Worm (Caenorhabditis elegans) whole organism, late embryonic: ENCODE results near the gene B0310.3.

Source experiments
- F13H6.1 ChIP-seq: sonication (generic microtip); optimal IDR thresholded peaks from 2 replicates; lab custom pipeline; 2016; ENCODE audit warnings: missing genetic modification characterization, missing compliant biosample characterization
- K09A11.1 ChIP-seq: sonication (generic microtip); optimal IDR thresholded peaks from 2 replicates; lab custom pipeline; 2017; ENCODE audit warnings: antibody characterized with exemption, mild to moderate bottlenecking, missing genetic modification characterization, missing compliant biosample characterization; ENCODE audit not compliant: insufficient read depth
- T23F11.4 ChIP-seq: fragments of 200-800 bp; sonication (Bioruptor generic); optimal IDR thresholded peaks from 2 replicates; lab custom pipeline; 2018; ENCODE audit warnings: mild to moderate bottlenecking, missing genetic modification characterization, missing compliant biosample characterization
- ahr-1 ChIP-seq: sonication (generic microtip); optimal IDR thresholded peaks from 2 replicates; lab custom pipeline; 2016; ENCODE audit warnings: missing genetic modification characterization, missing compliant biosample characterization
- ama-1 ChIP-seq: fragments of 150-350 bp; optimal IDR thresholded peaks from 2 replicates; lab custom pipeline; 2014
- ceh-18 ChIP-seq: sonication (generic microtip); optimal IDR thresholded peaks from 2 replicates; lab custom pipeline; 2016; ENCODE audit warnings: missing genetic modification characterization, missing compliant biosample characterization
- ceh-19 ChIP-seq: fragments of 200-800 bp; sonication (Bioruptor generic); optimal IDR thresholded peaks from 2 replicates; lab custom pipeline; 2018; ENCODE audit warnings: mild to moderate bottlenecking, missing genetic modification characterization, missing compliant biosample characterization
- ceh-22 ChIP-seq: sonication (generic microtip); optimal IDR thresholded peaks from 2 replicates; lab custom pipeline; 2017; ENCODE audit warnings: missing biosample characterization, missing genetic modification characterization
- ceh-24 ChIP-seq: sonication (generic microtip); optimal IDR thresholded peaks from 2 replicates; lab custom pipeline; 2016; ENCODE audit warnings: mild to moderate bottlenecking, missing genetic modification characterization, missing compliant biosample characterization
- ceh-31 ChIP-seq: sonication (generic microtip); optimal IDR thresholded peaks from 2 replicates; lab custom pipeline; 2016; ENCODE audit warnings: missing genetic modification characterization, missing compliant biosample characterization
- ceh-45 ChIP-seq: fragments of 200-800 bp; sonication (Bioruptor generic); IDR thresholded peaks from 2 replicates; pipeline ENCODE4 v1.3.6; 2022; ENCODE audit warnings: missing genetic modification reagents, missing genetic modification characterization, missing compliant biosample characterization
- ceh-48 ChIP-seq: sonication (generic microtip); optimal IDR thresholded peaks from 2 replicates; lab custom pipeline; 2016; ENCODE audit warnings: missing genetic modification characterization, inconsistent platforms, missing compliant biosample characterization
- ceh-6 ChIP-seq: fragments of 200-800 bp; sonication (Bioruptor generic); optimal IDR thresholded peaks from 2 replicates; lab custom pipeline; 2018; ENCODE audit warnings: mild to moderate bottlenecking, missing genetic modification characterization, missing compliant biosample characterization
- dve-1 ChIP-seq: sonication (generic microtip); optimal IDR thresholded peaks from 2 replicates; lab custom pipeline; 2017; ENCODE audit warnings: antibody characterized with exemption, mild to moderate bottlenecking, missing genetic modification characterization, missing compliant biosample characterization
- elt-4 ChIP-seq: sonication (generic microtip); optimal IDR thresholded peaks from 2 replicates; lab custom pipeline; 2016; ENCODE audit warnings: missing genetic modification characterization, missing compliant biosample characterization
- eyg-1 ChIP-seq: sonication (generic microtip); optimal IDR thresholded peaks from 2 replicates; lab custom pipeline; 2016; ENCODE audit warnings: missing genotype, missing genetic modification characterization, missing compliant biosample characterization
- fkh-10 ChIP-seq: fragments of 150-350 bp; optimal IDR thresholded peaks from 2 replicates; lab custom pipeline; 2014; ENCODE audit warnings: missing biosample characterization, missing genetic modification reagents, missing genetic modification characterization
- fkh-6 ChIP-seq: sonication (generic microtip); optimal IDR thresholded peaks from 2 replicates; lab custom pipeline; 2016; ENCODE audit warnings: missing genetic modification characterization, missing compliant biosample characterization
- gmeb-2 ChIP-seq: sonication (generic microtip); optimal IDR thresholded peaks from 2 replicates; lab custom pipeline; 2016; ENCODE audit warnings: missing genetic modification characterization, inconsistent platforms, missing compliant biosample characterization
- hlh-30 ChIP-seq: sonication (generic microtip); optimal IDR thresholded peaks from 2 replicates; lab custom pipeline; 2017; ENCODE audit warnings: antibody characterized with exemption, missing genetic modification characterization, missing compliant biosample characterization; ENCODE audit not compliant: insufficient read depth
- lim-6 ChIP-seq: sonication (generic microtip); optimal IDR thresholded peaks from 2 replicates; lab custom pipeline; 2016; ENCODE audit warnings: missing genetic modification characterization, missing compliant biosample characterization
- lin-11 ChIP-seq: fragments of 200-800 bp; sonication (Bioruptor generic); optimal IDR thresholded peaks from 2 replicates; lab custom pipeline; 2018; ENCODE audit warnings: mild to moderate bottlenecking, missing genetic modification characterization, missing compliant biosample characterization
- madf-2 ChIP-seq: sonication (generic microtip); optimal IDR thresholded peaks from 2 replicates; lab custom pipeline; 2017; ENCODE audit warnings: missing genetic modification characterization, missing compliant biosample characterization
- nfya-1 ChIP-seq: sonication (generic microtip); optimal IDR thresholded peaks from 2 replicates; lab custom pipeline; 2017; ENCODE audit warnings: missing genetic modification characterization, mild to moderate bottlenecking, missing compliant biosample characterization, antibody characterized with exemption, moderate library complexity
- odd-2 ChIP-seq: sonication (generic microtip); optimal IDR thresholded peaks from 2 replicates; lab custom pipeline; 2017; ENCODE audit warnings: antibody characterized with exemption, mild to moderate bottlenecking, missing genetic modification characterization, missing compliant biosample characterization
- pat-9 ChIP-seq: fragments of 200-800 bp; sonication (Bioruptor generic); optimal IDR thresholded peaks from 2 replicates; lab custom pipeline; 2018; ENCODE audit warnings: mild to moderate bottlenecking, missing genetic modification characterization, moderate library complexity, missing compliant biosample characterization
- pax-1 ChIP-seq: fragments of 150-350 bp; optimal IDR thresholded peaks from 2 replicates; lab custom pipeline; 2014; ENCODE audit warnings: missing biosample characterization, missing genetic modification characterization
- pha-4 ChIP-seq: fragments of 150-350 bp; optimal IDR thresholded peaks from 2 replicates; lab custom pipeline; 2018; ENCODE audit warnings: missing biosample characterization, missing genetic modification reagents, missing genetic modification characterization
- pros-1 ChIP-seq: fragments of 150-350 bp; optimal IDR thresholded peaks from 2 replicates; lab custom pipeline; 2014; ENCODE audit warnings: missing biosample characterization, missing genetic modification reagents, missing genetic modification characterization
- ref-2 ChIP-seq: sonication (generic microtip); optimal IDR thresholded peaks from 2 replicates; lab custom pipeline; 2016; ENCODE audit warnings: missing genetic modification characterization, missing compliant biosample characterization
- sox-2 ChIP-seq: fragments of 200-800 bp; sonication (Bioruptor generic); IDR thresholded peaks from 2 replicates; pipeline ENCODE4 v1.3.6; 2022; ENCODE audit warnings: missing genetic modification reagents, missing genetic modification characterization, missing compliant biosample characterization
- unc-3 ChIP-seq, 2 experiments: fragments of 200-800 bp in 1 of 2; sonication (Bioruptor generic) in 1 of 2; sonication (generic microtip) in 1 of 2; conservative IDR thresholded peaks in 1 of 2; optimal IDR thresholded peaks in 1 of 2; 2 replicates each; pipeline versions ENCODE4 v1.3.6 to Lab custom; 2016 to 2022; ENCODE audit warnings: missing compliant biosample characterization in 2 of 2, missing genetic modification characterization in 2 of 2, missing genetic modification reagents in 1 of 2
- unc-55 ChIP-seq: sonication (generic microtip); optimal IDR thresholded peaks from 2 replicates; lab custom pipeline; 2017; ENCODE audit warnings: missing biosample characterization, missing genetic modification reagents, missing genetic modification characterization
- zip-5 ChIP-seq: sonication (generic microtip); optimal IDR thresholded peaks from 2 replicates; lab custom pipeline; 2016; ENCODE audit warnings: missing genetic modification characterization, missing compliant biosample characterization
- ztf-16 ChIP-seq: sonication (generic microtip); optimal IDR thresholded peaks from 2 replicates; lab custom pipeline; 2017; ENCODE audit warnings: missing genetic modification characterization, missing compliant biosample characterization

Gene B0310.3

DNA sequence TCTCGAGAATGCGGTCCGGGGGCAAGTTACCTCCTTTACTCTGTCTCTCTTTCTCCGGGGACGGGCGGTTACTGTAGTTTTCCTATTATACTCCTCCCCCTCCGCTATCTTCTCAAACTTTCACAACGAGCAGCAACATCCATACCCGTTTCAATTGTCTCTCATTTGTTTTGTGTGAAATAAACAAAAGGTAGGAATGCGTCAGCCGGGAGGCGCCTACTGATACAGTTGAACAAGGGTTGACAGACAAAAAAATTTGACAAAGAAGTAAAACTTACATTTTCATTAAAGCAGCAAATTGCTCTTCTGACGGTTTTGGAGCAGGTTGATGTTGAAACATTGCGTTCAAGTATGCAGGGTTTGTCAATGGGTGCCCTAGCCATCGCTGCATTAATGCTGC lies 15.8 kb downstream of the B0310.3 start:
- no peak for TF ChIP-seq ceh-48 (tag; lab: Kevin White, UChicago)
- no peak for TF ChIP-seq pat-9 (tag; lab: Kevin White, UChicago)
- no peak for TF ChIP-seq ceh-45 (GFP tag; lab: Robert Waterston, UW)
- no peak for TF ChIP-seq ref-2 (tag; lab: Kevin White, UChicago)

DNA sequence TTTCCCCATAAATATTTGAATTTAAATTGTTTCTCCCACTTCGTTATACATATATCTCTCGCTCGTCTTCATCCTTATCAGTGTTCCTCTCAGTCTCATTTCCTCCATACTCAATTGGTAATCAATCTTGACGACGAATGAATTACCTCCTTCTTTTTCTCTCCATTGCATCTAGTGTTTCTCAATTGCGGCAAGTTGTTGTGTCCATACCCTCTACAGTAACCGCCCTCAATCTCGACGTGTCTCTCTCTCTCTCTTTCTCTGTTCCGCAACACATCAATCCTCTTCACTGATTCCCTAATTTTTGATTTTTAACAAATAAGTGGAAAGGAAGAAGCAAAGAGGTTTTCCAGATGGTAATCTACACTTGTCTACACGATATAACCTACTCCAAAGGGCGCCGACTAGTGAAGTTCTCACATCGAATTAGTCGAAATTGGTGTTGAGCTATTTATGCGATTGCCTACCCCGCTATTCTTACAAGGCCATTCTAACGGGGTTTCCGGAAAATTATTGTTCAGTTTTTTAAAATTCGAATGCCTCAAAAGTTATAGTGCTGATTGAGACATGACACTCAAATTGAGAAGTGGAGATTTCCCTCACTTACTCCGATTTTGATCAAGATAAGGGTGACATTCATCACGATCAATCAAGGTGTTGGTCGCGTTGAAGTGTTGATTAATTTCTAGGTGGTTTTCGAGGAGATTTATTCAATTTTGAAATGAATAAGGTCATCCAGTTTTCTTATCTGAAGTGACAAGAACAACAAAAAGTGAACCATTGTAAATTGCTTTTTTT lies 16.5 kb downstream of the B0310.3 start:
- TF ChIP-seq pros-1 (tag; lab: Kevin White, UChicago) (no peak), hlh-30 (tag; lab: Kevin White, UChicago) (no peak), eyg-1 (tag; lab: Kevin White, UChicago) (no peak), dve-1 (tag; lab: Kevin White, UChicago) (no peak), elt-4 (tag; lab: Kevin White, UChicago) (no peak), ceh-19 (GFP tag; lab: Kevin White, UChicago) (no peak)

DNA sequence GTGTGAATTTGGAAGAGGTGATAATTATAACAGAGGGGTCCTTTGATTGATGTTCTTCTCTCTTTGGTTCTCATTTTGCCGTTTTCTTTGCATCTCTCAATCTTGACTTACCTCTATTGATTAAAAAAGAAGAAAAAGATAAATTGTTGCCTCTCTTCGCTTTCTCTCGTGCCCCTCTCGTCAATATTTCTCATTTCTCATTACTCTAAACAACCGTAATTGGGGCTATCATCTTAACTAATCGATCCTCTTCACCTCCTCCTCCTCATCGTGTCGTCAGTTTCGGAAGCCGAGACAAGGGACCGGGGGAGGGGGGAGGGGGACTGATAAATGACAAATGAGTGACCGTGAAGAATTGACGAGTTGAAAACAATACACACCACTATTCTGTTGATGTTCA lies 22.1 kb downstream of the B0310.3 start:
- TF ChIP-seq ceh-24 (no peak), madf-2 (tag; lab: Kevin White, UChicago) (no peak), pha-4 (tag; lab: Kevin White, UChicago) (no peak), ahr-1 (tag; lab: Kevin White, UChicago) (no peak), ceh-48 (tag; lab: Kevin White, UChicago) (no peak), ceh-19 (GFP tag; lab: Kevin White, UChicago) (no peak), pros-1 (tag; lab: Kevin White, UChicago) (no peak), gmeb-2 (tag; lab: Kevin White, UChicago) (no peak), pax-1 (tag; lab: Kevin White, UChicago) (no peak), ceh-45 (GFP tag; lab: Robert Waterston, UW) (no peak), odd-2 (tag; lab: Kevin White, UChicago) (no peak), lim-6 (tag; lab: Kevin White, UChicago) (no peak), ceh-22 (no peak), T23F11.4 (GFP tag; lab: Kevin White, UChicago) (no peak), ztf-16 (no peak), lin-11 (tag; lab: Kevin White, UChicago) (no peak), fkh-10 (GFP tag; lab: Kevin White, UChicago) (no peak), ceh-6 (no peak)

DNA sequence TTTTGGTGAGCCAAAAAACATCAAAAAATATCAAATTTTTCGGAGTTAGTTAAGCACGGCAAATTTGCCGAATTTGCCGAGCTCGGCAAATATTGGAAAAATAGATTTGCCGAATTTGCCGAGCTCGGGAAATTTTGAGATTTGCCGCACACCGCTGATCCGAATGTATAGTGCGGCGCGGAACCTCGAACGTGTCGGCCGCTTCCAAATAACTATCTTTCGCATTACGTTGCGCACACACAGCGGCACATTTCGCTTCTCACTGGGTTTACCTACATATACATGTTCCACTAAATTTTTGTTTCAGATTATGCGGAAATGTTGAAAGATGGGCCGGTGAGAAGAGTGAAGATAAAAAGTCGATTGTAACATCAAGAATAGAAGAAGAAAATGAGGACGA lies 24.0 kb downstream of the B0310.3 start:
- no peak for TF ChIP-seq fkh-6 (tag; lab: Kevin White, UChicago)
- no peak for TF ChIP-seq F13H6.1 (tag; lab: Kevin White, UChicago)
- no peak for TF ChIP-seq ceh-31 (tag; lab: Kevin White, UChicago)
- TF ChIP-seq unc-3 (GFP tag; conservative IDR thresholded peaks at IDR 0.05; lab: Robert Waterston, UW) = no peak
- no peak for TF ChIP-seq unc-3 (tag; optimal IDR thresholded peaks at IDR 0.05; lab: Kevin White, UChicago)
- TF ChIP-seq nfya-1 = no peak
- TF ChIP-seq ceh-48 (tag; lab: Kevin White, UChicago) = no peak
- TF ChIP-seq ama-1 (lab: Kevin White, UChicago) = no peak
- no peak for TF ChIP-seq sox-2
- no peak for TF ChIP-seq K09A11.1 (tag; lab: Kevin White, UChicago)

DNA sequence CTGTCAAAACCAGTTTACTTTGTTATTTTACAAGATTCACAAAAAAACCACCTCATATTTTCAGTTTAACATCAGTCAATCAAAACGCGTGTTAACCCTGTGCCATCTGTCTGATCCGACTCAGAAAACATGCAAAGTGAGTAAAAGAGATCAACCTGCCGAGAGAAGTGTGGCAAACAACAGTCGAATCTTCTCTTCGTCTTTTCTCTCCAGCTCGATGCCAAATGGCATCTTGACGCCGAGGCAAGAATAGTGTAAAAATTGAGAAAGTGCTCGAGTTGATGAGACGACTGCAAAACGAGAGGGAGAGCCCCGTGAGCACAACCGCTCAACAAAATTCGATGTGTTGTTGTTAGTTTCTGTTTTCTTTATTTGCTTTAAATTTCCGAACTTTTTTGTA lies 27.9 kb downstream of the B0310.3 start, which contains the start of gene B0310.1:
TSS of gene B0310.1 (plus strand) at position 310 of the 400 bp plus-strand sequence.
- peak; percentile 56 for TF ChIP-seq unc-55 (GFP tag; lab: Kevin White, UChicago)
- TF ChIP-seq ceh-18 = peak; percentile 50
- TF ChIP-seq zip-5 (tag; lab: Kevin White, UChicago) = no peak
- no peak for TF ChIP-seq dve-1 (tag; lab: Kevin White, UChicago)
